Fruit fly (Drosophila melanogaster): ENCODE measurements around the gene CG16762.

Gene CG16762

DNA sequence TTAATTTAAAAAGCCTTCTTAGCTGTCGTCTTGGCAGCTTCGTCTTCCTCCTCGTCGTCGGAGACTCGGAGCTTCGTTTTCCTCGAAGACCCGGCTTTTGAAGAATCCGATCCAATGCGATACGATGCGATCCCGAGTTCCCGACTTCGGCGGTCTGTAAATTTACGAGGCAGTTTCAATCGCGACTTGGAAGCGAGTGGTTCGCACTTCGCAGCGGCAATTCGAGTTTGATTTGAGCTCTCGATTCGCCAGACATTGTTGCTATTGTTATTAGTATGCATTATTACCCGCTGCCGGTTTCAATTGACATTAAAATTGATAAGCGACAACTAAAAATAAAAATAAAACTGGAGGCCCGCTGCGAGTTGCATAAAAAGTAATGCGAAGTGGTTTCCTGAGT is 13.2 kb upstream of the CG16762 start, which contains the start of gene CG1146:
Gene CG1146 (plus strand): TSS at position 171 of the 400 bp plus-strand sequence.
- no peak for TF ChIP-seq Ravus (GFP tag; IDR thresholded peaks at IDR 0.05)
- TF ChIP-seq CG9215 (GFP tag; IDR thresholded peaks at IDR 0.05): no peak
- TF ChIP-seq CG8944 (GFP tag; optimal IDR thresholded peaks at IDR 0.05): no peak
- peak; percentile 12 for TF ChIP-seq Jarid2 (GFP tag; optimal IDR thresholded peaks at IDR 0.05)
- peak; percentile 48 for TF ChIP-seq nom (GFP tag; optimal IDR thresholded peaks at IDR 0.05)
- TF ChIP-seq sens (GFP tag): peak; percentile 16
- TF ChIP-seq CG12299 (tag; optimal IDR thresholded peaks at IDR 0.05): no peak
- TF ChIP-seq chinmo (GFP tag; IDR thresholded peaks at IDR 0.05; ENCODE audit: partially characterized antibody): 0 out of 4 replicates have a peak, but pooled peaks have one; percentile 28
- TF ChIP-seq Med (GFP tag): peak; percentile 48
- 0 out of 2 replicates have a peak, but pooled peaks have one; percentile 6 for TF ChIP-seq bowl (GFP tag; IDR thresholded peaks at IDR 0.05)
- peak; percentile 96 for TF ChIP-seq Deaf1 (tag; optimal IDR thresholded peaks at IDR 0.05)
- 0 out of 2 replicates have a peak, but pooled peaks have one; percentile 24 for TF ChIP-seq Drgx (GFP tag; IDR thresholded peaks at IDR 0.05)

DNA sequence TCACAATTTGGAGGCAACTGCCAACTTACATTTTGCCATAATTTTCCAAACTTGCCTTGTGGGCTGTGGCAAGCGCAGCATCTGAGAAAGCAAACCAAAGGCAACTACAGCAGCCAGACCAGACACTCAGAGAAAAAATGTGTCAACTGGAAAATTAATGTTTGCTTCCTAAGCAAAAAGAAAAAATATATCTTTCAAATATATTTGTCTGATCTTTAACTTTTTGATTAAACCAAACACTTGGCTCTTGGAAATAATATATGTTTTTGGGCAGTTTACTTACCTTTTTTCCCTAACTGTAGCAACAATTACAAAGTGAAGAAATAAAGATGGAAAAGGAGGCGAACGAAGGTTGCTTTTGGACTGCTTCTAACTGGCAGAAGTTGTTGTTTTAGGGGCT is 11.8 kb upstream of the CG16762 start:
- 0 out of 3 replicates have a peak, but pooled peaks have one; percentile 16 for TF ChIP-seq row (GFP tag; IDR thresholded peaks at IDR 0.05)
- TF ChIP-seq CG6272 (GFP tag; IDR thresholded peaks at IDR 0.05): no peak
- no peak for TF ChIP-seq repo (GFP tag; optimal IDR thresholded peaks at IDR 0.05)
- TF ChIP-seq CG12769 (tag; optimal IDR thresholded peaks at IDR 0.05): no peak
- TF ChIP-seq en (GFP tag; optimal IDR thresholded peaks at IDR 0.05): no peak
- no peak for TF ChIP-seq NfI (GFP tag; optimal IDR thresholded peaks at IDR 0.05)
- no peak for TF ChIP-seq BtbVII (GFP tag; optimal IDR thresholded peaks at IDR 0.05)
- no peak for TF ChIP-seq Mad (GFP tag; optimal IDR thresholded peaks at IDR 0.05)
- no peak for TF ChIP-seq CG15073 (GFP tag; optimal IDR thresholded peaks at IDR 0.05)
- no peak for TF ChIP-seq ase (GFP tag; IDR thresholded peaks at IDR 0.05)
- no peak for TF ChIP-seq hbn (GFP tag; IDR thresholded peaks at IDR 0.05; ENCODE audit: partially characterized antibody)
- no peak for TF ChIP-seq Atf-2 (GFP tag; optimal IDR thresholded peaks at IDR 0.05)
- TF ChIP-seq HLH54F (GFP tag; optimal IDR thresholded peaks at IDR 0.05): no peak
- TF ChIP-seq pfk (GFP tag; optimal IDR thresholded peaks at IDR 0.05): no peak
- no peak for TF ChIP-seq CG31365 (tag; optimal IDR thresholded peaks at IDR 0.05)
- peak; percentile 36 for TF ChIP-seq CG2712 (tag; optimal IDR thresholded peaks at IDR 0.05)
- no peak for TF ChIP-seq Dp (GFP tag; optimal IDR thresholded peaks at IDR 0.05)
- TF ChIP-seq CG13424 (tag; optimal IDR thresholded peaks at IDR 0.05): no peak
- no peak for TF ChIP-seq CG15601 (tag; optimal IDR thresholded peaks at IDR 0.05)
- TF ChIP-seq stwl (tag; optimal IDR thresholded peaks at IDR 0.05): no peak
- no peak for TF ChIP-seq CG10209 (GFP tag; optimal IDR thresholded peaks at IDR 0.05)
- no peak for TF ChIP-seq Bgb (GFP tag; IDR thresholded peaks at IDR 0.05; ENCODE audit: partially characterized antibody)
- no peak for TF ChIP-seq CG6683 (GFP tag; optimal IDR thresholded peaks at IDR 0.05)
- no peak for TF ChIP-seq CG10565 (GFP tag; optimal IDR thresholded peaks at IDR 0.05)
- no peak for TF ChIP-seq HmgZ (tag; optimal IDR thresholded peaks at IDR 0.05)
- peak; percentile 58 for TF ChIP-seq CG11504 (tag; optimal IDR thresholded peaks at IDR 0.05)
- peak; percentile 18 for TF ChIP-seq CG18262 (tag; optimal IDR thresholded peaks at IDR 0.05)
- no peak for TF ChIP-seq insv (GFP tag; optimal IDR thresholded peaks at IDR 0.05)
- peak in 1 of 2 experiments; percentile 73 for TF ChIP-seq bsh (GFP tag; optimal IDR thresholded peaks at IDR 0.05)
- TF ChIP-seq ERR (GFP tag; optimal IDR thresholded peaks at IDR 0.05): no peak
- no peak for TF ChIP-seq Fer3 (tag; optimal IDR thresholded peaks at IDR 0.05)
- TF ChIP-seq zfh1 (GFP tag; IDR thresholded peaks at IDR 0.05): 0 out of 3 replicates have a peak, but pooled peaks have one; percentile 34
- TF ChIP-seq CG17612 (GFP tag; IDR thresholded peaks at IDR 0.05): no peak
- TF ChIP-seq Ets97D (GFP tag; optimal IDR thresholded peaks at IDR 0.05): no peak
- TF ChIP-seq CG3847 (GFP tag; IDR thresholded peaks at IDR 0.05): no peak
- peak; percentile 40 for TF ChIP-seq CG4820 (GFP tag; optimal IDR thresholded peaks at IDR 0.05)
- no peak; the same call in 1 of the 2 replicates for TF ChIP-seq Xrp1 (GFP tag; IDR thresholded peaks at IDR 0.05)
- TF ChIP-seq tin (GFP tag; optimal IDR thresholded peaks at IDR 0.05): no peak
